Worm (Caenorhabditis elegans): ENCODE data around the gene metl-1.

ce11 chrII:11455140-11455539 is 18.2 kb downstream of the metl-1 start:
- TF ChIP-seq unc-39 (tag; optimal IDR thresholded peaks at IDR 0.05): no peak
- TF ChIP-seq nhr-76 (tag; optimal IDR thresholded peaks at IDR 0.05): no peak
- no peak for TF ChIP-seq sptf-1 (tag; optimal IDR thresholded peaks at IDR 0.05)
- no peak for TF ChIP-seq pha-4 (tag; optimal IDR thresholded peaks at IDR 0.05)
- TF ChIP-seq elt-3 (tag; optimal IDR thresholded peaks at IDR 0.05): no peak
- TF ChIP-seq ceh-83 (GFP tag; optimal IDR thresholded peaks at IDR 0.05): no peak
- no peak for TF ChIP-seq lsy-2 (tag; optimal IDR thresholded peaks at IDR 0.05)
- TF ChIP-seq blmp-1 (tag; optimal IDR thresholded peaks at IDR 0.05): no peak
- TF ChIP-seq unc-62 (GFP tag; optimal IDR thresholded peaks at IDR 0.05): no peak
